Fruit fly (Drosophila melanogaster) whole organism, embryonic: ENCODE measurements around the gene Gad1.

Source experiments
- Atf6 ChIP-seq: fragments of 200-800 bp; sonication (Bioruptor generic); IDR thresholded peaks from 2 replicates; pipeline ENCODE4 v1.3.6; 2022; ENCODE audit warnings: missing biosample characterization, missing genetic modification characterization
- BEAF-32 ChIP-seq: fragments of 200-800 bp; sonication (Bioruptor generic); optimal IDR thresholded peaks from 3 replicates; lab custom pipeline; 2017; ENCODE audit warnings: missing biosample characterization, missing genetic modification characterization, mild to moderate bottlenecking, moderate library complexity, missing genetic modification reagents
- BtbVII ChIP-seq: fragments of 200-800 bp; sonication (Bioruptor generic); optimal IDR thresholded peaks from 3 replicates; lab custom pipeline; 2017; ENCODE audit warnings: missing biosample characterization, mild to moderate bottlenecking, missing genetic modification characterization
- CG10565 ChIP-seq: fragments of 200-800 bp; sonication (Bioruptor generic); optimal IDR thresholded peaks from 3 replicates; lab custom pipeline; 2016; ENCODE audit warnings: missing biosample characterization, mild to moderate bottlenecking, missing genetic modification characterization
- CG11456 ChIP-seq: fragments of 200-800 bp; sonication (Bioruptor generic); IDR thresholded peaks from 3 replicates; pipeline ENCODE4 v1.3.6; 2022; ENCODE audit warnings: missing biosample characterization, missing genetic modification characterization
- CG12071 ChIP-seq: fragments of 200-800 bp; sonication (Bioruptor generic); optimal IDR thresholded peaks from 3 replicates; lab custom pipeline; 2018; ENCODE audit warnings: missing biosample characterization, mild to moderate bottlenecking, missing genetic modification characterization
- CG12104 ChIP-seq: fragments of 200-800 bp; sonication (Bioruptor generic); optimal IDR thresholded peaks from 3 replicates; lab custom pipeline; 2016; ENCODE audit warnings: missing biosample characterization, missing genetic modification characterization
- CG12299 ChIP-seq: fragments of 200-800 bp; sonication (Bioruptor generic); optimal IDR thresholded peaks from 2 replicates; lab custom pipeline; 2018; ENCODE audit warnings: missing biosample characterization, mild to moderate bottlenecking, missing genetic modification characterization
- CG15269 ChIP-seq: fragments of 200-800 bp; sonication (Bioruptor generic); optimal IDR thresholded peaks from 2 replicates; lab custom pipeline; 2018; ENCODE audit warnings: missing biosample characterization, mild to moderate bottlenecking, missing genetic modification characterization, moderate library complexity
- CG16815 ChIP-seq: fragments of 200-800 bp; sonication (Bioruptor generic); optimal IDR thresholded peaks from 3 replicates; lab custom pipeline; 2017; ENCODE audit warnings: missing biosample characterization, mild to moderate bottlenecking, missing genetic modification characterization
- CG17359 ChIP-seq: fragments of 200-800 bp; sonication (Bioruptor generic); optimal IDR thresholded peaks from 3 replicates; lab custom pipeline; 2018; ENCODE audit warnings: missing biosample characterization, mild to moderate bottlenecking, missing genetic modification characterization, moderate library complexity
- CG17361 ChIP-seq: fragments of 200-800 bp; sonication (Bioruptor generic); IDR thresholded peaks from 3 replicates; pipeline ENCODE4 v1.3.6; 2022; ENCODE audit warnings: missing biosample characterization, missing genetic modification characterization
- CG2116 ChIP-seq: fragments of 200-800 bp; sonication (Bioruptor generic); optimal IDR thresholded peaks from 3 replicates; lab custom pipeline; 2018; ENCODE audit warnings: missing biosample characterization, mild to moderate bottlenecking, missing genetic modification characterization
- CG2678 ChIP-seq: fragments of 200-800 bp; sonication (Bioruptor generic); optimal IDR thresholded peaks from 3 replicates; lab custom pipeline; 2019; ENCODE audit warnings: missing biosample characterization, mild to moderate bottlenecking, missing genetic modification characterization, moderate library complexity
- CG33213 ChIP-seq: fragments of 200-800 bp; sonication (Bioruptor generic); optimal IDR thresholded peaks from 3 replicates; lab custom pipeline; 2016; ENCODE audit warnings: missing biosample characterization, missing genetic modification characterization
- CG34376 ChIP-seq: fragments of 200-800 bp; sonication (Bioruptor generic); optimal IDR thresholded peaks from 2 replicates; lab custom pipeline; 2018; ENCODE audit warnings: missing biosample characterization, mild to moderate bottlenecking, missing genetic modification characterization
- CG6272 ChIP-seq: fragments of 200-800 bp; sonication (Bioruptor generic); IDR thresholded peaks from 2 replicates; pipeline ENCODE4 v1.3.6; 2022; ENCODE audit warnings: missing biosample characterization, missing genetic modification characterization
- CG9876 ChIP-seq: fragments of 200-800 bp; sonication (Bioruptor generic); optimal IDR thresholded peaks from 2 replicates; lab custom pipeline; 2016; ENCODE audit warnings: missing biosample characterization, missing genetic modification characterization
- Dbx ChIP-seq: fragments of 200-800 bp; sonication (Bioruptor generic); IDR thresholded peaks from 3 replicates; pipeline ENCODE4 v1.3.6; 2022; ENCODE audit warnings: missing biosample characterization, missing genetic modification characterization
- Dek ChIP-seq: fragments of 200-800 bp; sonication (Bioruptor generic); optimal IDR thresholded peaks from 3 replicates; lab custom pipeline; 2019; ENCODE audit warnings: missing biosample characterization, mild to moderate bottlenecking, missing genetic modification characterization, moderate library complexity
- Ets65A ChIP-seq: fragments of 200-800 bp; sonication (Bioruptor generic); peaks from one replicate; lab custom pipeline; 2016; ENCODE audit warnings: missing biosample characterization, missing genetic modification characterization
- HLH4C ChIP-seq: fragments of 200-800 bp; sonication (Bioruptor generic); IDR thresholded peaks from 3 replicates; pipeline ENCODE4 v1.3.6; 2022; ENCODE audit warnings: missing biosample characterization, missing genetic modification characterization; ENCODE audit not compliant: partially characterized antibody
- HmgZ ChIP-seq: fragments of 200-800 bp; sonication (Bioruptor generic); optimal IDR thresholded peaks from 2 replicates; lab custom pipeline; 2018; ENCODE audit warnings: missing biosample characterization, mild to moderate bottlenecking, missing genetic modification characterization
- Hsf ChIP-seq: fragments of 200-800 bp; sonication (Bioruptor generic); optimal IDR thresholded peaks from 3 replicates; lab custom pipeline; 2016; ENCODE audit warnings: missing biosample characterization, missing genetic modification characterization
- Jarid2 ChIP-seq: fragments of 200-800 bp; sonication (Bioruptor generic); optimal IDR thresholded peaks from 3 replicates; lab custom pipeline; 2017; ENCODE audit warnings: mild to moderate bottlenecking, missing biosample characterization, missing genetic modification reagents, missing genetic modification characterization
- Lhr ChIP-seq: fragments of 200-800 bp; sonication (Bioruptor generic); optimal IDR thresholded peaks from 3 replicates; lab custom pipeline; 2017; ENCODE audit warnings: mild to moderate bottlenecking, missing biosample characterization, missing genetic modification reagents, missing genetic modification characterization
- MTF-1 ChIP-seq: fragments of 200-800 bp; sonication (Bioruptor generic); optimal IDR thresholded peaks from 2 replicates; lab custom pipeline; 2018; ENCODE audit warnings: missing biosample characterization, mild to moderate bottlenecking, missing genetic modification characterization, borderline replicate concordance
- Med ChIP-seq: fragments of 200-800 bp; sonication (Bioruptor generic); peaks from one replicate; lab custom pipeline; 2016; ENCODE audit warnings: missing biosample characterization, missing genetic modification characterization, mild to moderate bottlenecking, inconsistent platforms, moderate library complexity
- Nf-YA ChIP-seq: fragments of 200-800 bp; sonication (Bioruptor generic); IDR thresholded peaks from 2 replicates; pipeline ENCODE4 v1.3.6; 2022; ENCODE audit warnings: missing biosample characterization, missing genetic modification characterization
- NfI ChIP-seq: fragments of 200-800 bp; sonication (Bioruptor generic); optimal IDR thresholded peaks from 3 replicates; lab custom pipeline; 2018; ENCODE audit warnings: missing biosample characterization, mild to moderate bottlenecking, missing genetic modification characterization, moderate library complexity
- Opbp ChIP-seq: fragments of 200-800 bp; sonication (Bioruptor generic); IDR thresholded peaks from 3 replicates; pipeline ENCODE4 v1.3.6; 2022; ENCODE audit warnings: missing biosample characterization, missing genetic modification characterization; ENCODE audit not compliant: partially characterized antibody
- Pdp1 ChIP-seq, 2 experiments: fragments of 200-800 bp; sonication (Bioruptor generic); optimal IDR thresholded peaks; 3 replicates each; lab custom pipeline; 2016; ENCODE audit warnings: missing biosample characterization in 2 of 2, missing genetic modification characterization in 2 of 2, mild to moderate bottlenecking in 1 of 2, moderate library complexity in 1 of 2
- Ptx1 ChIP-seq: fragments of 200-800 bp; sonication (Bioruptor generic); IDR thresholded peaks from 2 replicates; pipeline ENCODE4 v1.3.6; 2022; ENCODE audit warnings: missing biosample characterization, missing genetic modification characterization
- Sry-δ ChIP-seq: fragments of 200-800 bp; sonication (Bioruptor generic); optimal IDR thresholded peaks from 2 replicates; lab custom pipeline; 2016; ENCODE audit warnings: missing biosample characterization, missing genetic modification characterization
- Taf1 ChIP-seq: fragments of 200-800 bp; sonication (Bioruptor generic); IDR thresholded peaks from 2 replicates; pipeline ENCODE4 v1.3.6; 2022; ENCODE audit warnings: missing biosample characterization, missing genetic modification characterization
- al ChIP-seq: fragments of 200-800 bp; sonication (Bioruptor generic); IDR thresholded peaks from 2 replicates; pipeline ENCODE4 v1.3.6; 2022; ENCODE audit warnings: missing biosample characterization, missing genetic modification characterization
- ato ChIP-seq: fragments of 200-800 bp; sonication (Bioruptor generic); IDR thresholded peaks from 2 replicates; pipeline ENCODE4 v1.3.6; 2022; ENCODE audit warnings: missing biosample characterization, missing genetic modification characterization; ENCODE audit not compliant: partially characterized antibody
- corto ChIP-seq: fragments of 200-800 bp; sonication (Bioruptor generic); optimal IDR thresholded peaks from 2 replicates; lab custom pipeline; 2016; ENCODE audit warnings: missing biosample characterization, mild to moderate bottlenecking, missing genetic modification characterization, moderate library complexity
- crol ChIP-seq: fragments of 200-800 bp; sonication (Bioruptor generic); IDR thresholded peaks from 2 replicates; pipeline ENCODE4 v1.3.6; 2022; ENCODE audit warnings: missing biosample characterization, missing genetic modification characterization
- crp ChIP-seq, 2 experiments: fragments of 200-800 bp; sonication (Bioruptor generic); optimal IDR thresholded peaks; 2 replicates in 1 of 2; 3 replicates in 1 of 2; lab custom pipeline; 2017; ENCODE audit warnings: missing biosample characterization in 2 of 2, missing genetic modification characterization in 2 of 2, mild to moderate bottlenecking in 1 of 2, moderate library complexity in 1 of 2
- danr ChIP-seq: fragments of 200-800 bp; sonication (Bioruptor generic); IDR thresholded peaks from 2 replicates; pipeline ENCODE4 v1.3.6; 2022; ENCODE audit warnings: missing biosample characterization, missing genetic modification characterization
- disco-r ChIP-seq: fragments of 200-800 bp; sonication (Bioruptor generic); optimal IDR thresholded peaks from 2 replicates; lab custom pipeline; 2016; ENCODE audit warnings: missing biosample characterization, missing genetic modification characterization
- ems ChIP-seq: fragments of 200-800 bp; sonication (Bioruptor generic); optimal IDR thresholded peaks from 3 replicates; lab custom pipeline; 2016; ENCODE audit warnings: missing biosample characterization, missing genetic modification characterization
- en ChIP-seq: fragments of 200-800 bp; sonication (Bioruptor generic); optimal IDR thresholded peaks from 2 replicates; lab custom pipeline; 2016; ENCODE audit warnings: missing biosample characterization, missing genetic modification characterization
- eve ChIP-seq, 2 experiments: fragments of >200 bp; optimal IDR thresholded peaks; 2 replicates each; lab custom pipeline; 2017; ENCODE audit warnings: missing biosample characterization in 2 of 2, missing genetic modification characterization in 2 of 2
- rib ChIP-seq: fragments of 200-800 bp; sonication (Bioruptor generic); IDR thresholded peaks from 2 replicates; pipeline ENCODE4 v1.3.6; 2022; ENCODE audit warnings: missing biosample characterization, missing genetic modification characterization
- run ChIP-seq: fragments of 200-800 bp; sonication (Bioruptor generic); optimal IDR thresholded peaks from 3 replicates; lab custom pipeline; 2018; ENCODE audit warnings: missing biosample characterization, mild to moderate bottlenecking, missing genetic modification characterization
- sna ChIP-seq: fragments of 200-800 bp; sonication (Bioruptor generic); IDR thresholded peaks from 2 replicates; pipeline ENCODE4 v1.3.6; 2022; ENCODE audit warnings: missing biosample characterization, missing genetic modification characterization; ENCODE audit not compliant: partially characterized antibody
- tap ChIP-seq: fragments of 200-800 bp; optimal IDR thresholded peaks from 3 replicates; lab custom pipeline; 2019; ENCODE audit warnings: missing biosample characterization, mild to moderate bottlenecking, missing genetic modification characterization, moderate library complexity
- unc-4 ChIP-seq: fragments of 200-800 bp; sonication (Bioruptor generic); IDR thresholded peaks from 2 replicates; pipeline ENCODE4 v1.3.6; 2022; ENCODE audit warnings: missing biosample characterization, missing genetic modification characterization; ENCODE audit not compliant: partially characterized antibody
- usp ChIP-seq: fragments of >200 bp; optimal IDR thresholded peaks from 2 replicates; lab custom pipeline; 2017; ENCODE audit warnings: missing biosample characterization, missing genetic modification characterization

The Gad1 gene

DNA sequence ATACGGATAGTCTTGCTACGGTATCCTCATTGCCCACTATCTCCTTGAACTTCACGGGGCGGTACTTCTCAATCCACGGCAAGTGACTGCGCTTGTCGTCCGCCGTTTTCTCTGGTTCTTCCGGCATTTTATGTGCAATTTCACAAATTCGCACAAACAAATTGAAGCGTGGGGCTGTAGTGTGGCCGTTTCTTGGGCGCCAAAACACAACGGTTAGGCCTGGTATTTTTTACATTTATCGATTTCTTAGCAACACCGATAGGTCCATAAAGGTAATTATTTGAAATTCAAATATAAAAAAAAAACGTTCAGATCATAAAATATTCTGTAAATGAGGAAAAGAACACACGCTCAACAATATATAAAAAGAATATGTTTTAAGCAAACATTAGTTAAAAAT, 47.3 kb upstream of the Gad1 start, which contains the start of gene RfC4 (continued):
- TF ChIP-seq run (tag; lab: Kevin White, UChicago) (no peak), al (no peak), CG17361 (GFP tag; lab: Robert Waterston, UW) (0 out of 3 replicates have a peak, but pooled peaks have one; percentile 18), BEAF-32 (GFP tag; lab: Kevin White, UChicago) (peak; percentile 50), CG15269 (tag; lab: Kevin White, UChicago) (no peak), CG6272 (GFP tag; lab: Robert Waterston, UW) (no peak), Lhr (GFP tag; lab: Kevin White, UChicago) (no peak), CG9876 (no peak), ato (GFP tag; lab: Robert Waterston, UW) (no peak), unc-4 (peak; percentile 31), CG11456 (GFP tag; lab: Robert Waterston, UW) (no peak), en (no peak), NfI (no peak), Sry-δ (GFP tag; lab: Kevin White, UChicago) (peak; percentile 22), rib (GFP tag; lab: Robert Waterston, UW) (no peak), CG12299 (tag; lab: Kevin White, UChicago) (no peak), crol (GFP tag; lab: Robert Waterston, UW) (no peak), CG16815 (GFP tag; lab: Kevin White, UChicago) (no peak), corto (GFP tag; lab: Kevin White, UChicago) (no peak), Opbp (peak; percentile 23; the same call in 2 of the 3 replicates), crp (GFP tag; optimal IDR thresholded peaks at IDR 0.05; lab: Kevin White, UChicago) (no peak), Dek (no peak), sna (GFP tag; lab: Robert Waterston, UW) (no peak), BtbVII (GFP tag; lab: Kevin White, UChicago) (no peak), Med (GFP tag; lab: Kevin White, UChicago) (peak; percentile 53), eve (GFP tag; optimal IDR thresholded peaks at IDR 0.05; lab: Kevin White, UChicago) (no peak), HmgZ (tag; lab: Kevin White, UChicago) (peak; percentile 35), tap (no peak), Taf1 (no peak), CG2678 (tag; lab: Kevin White, UChicago) (no peak), CG10565 (GFP tag; lab: Kevin White, UChicago) (no peak), CG12104 (GFP tag; lab: Kevin White, UChicago) (no peak), CG17359 (tag; lab: Kevin White, UChicago) (no peak), Atf6 (GFP tag; lab: Robert Waterston, UW) (no peak), CG34376 (GFP tag; lab: Kevin White, UChicago) (no peak), Nf-YA (GFP tag; lab: Robert Waterston, UW) (no peak), ems (no peak), CG2116 (GFP tag; lab: Kevin White, UChicago) (peak; percentile 58), HLH4C (peak; percentile 41), Ets65A (GFP tag; lab: Kevin White, UChicago) (no peak), CG33213 (GFP tag; lab: Kevin White, UChicago) (no peak), Jarid2 (GFP tag; lab: Kevin White, UChicago) (no peak), Ptx1 (GFP tag; lab: Robert Waterston, UW) (no peak), disco-r (GFP tag; lab: Kevin White, UChicago) (no peak), Dbx (GFP tag; lab: Robert Waterston, UW) (no peak), danr (GFP tag; lab: Robert Waterston, UW) (no peak), CG12071 (GFP tag; lab: Kevin White, UChicago) (no peak), MTF-1 (GFP tag; lab: Kevin White, UChicago) (no peak), Pdp1 (GFP tag; optimal IDR thresholded peaks at IDR 0.05; lab: Kevin White, UChicago) (no peak), usp (GFP tag; lab: Kevin White, UChicago) (no peak), Hsf (GFP tag; lab: Kevin White, UChicago) (no peak)
